Fruit fly (Drosophila melanogaster): ENCODE results near the gene CG15169.

CG15169 gene

DNA sequence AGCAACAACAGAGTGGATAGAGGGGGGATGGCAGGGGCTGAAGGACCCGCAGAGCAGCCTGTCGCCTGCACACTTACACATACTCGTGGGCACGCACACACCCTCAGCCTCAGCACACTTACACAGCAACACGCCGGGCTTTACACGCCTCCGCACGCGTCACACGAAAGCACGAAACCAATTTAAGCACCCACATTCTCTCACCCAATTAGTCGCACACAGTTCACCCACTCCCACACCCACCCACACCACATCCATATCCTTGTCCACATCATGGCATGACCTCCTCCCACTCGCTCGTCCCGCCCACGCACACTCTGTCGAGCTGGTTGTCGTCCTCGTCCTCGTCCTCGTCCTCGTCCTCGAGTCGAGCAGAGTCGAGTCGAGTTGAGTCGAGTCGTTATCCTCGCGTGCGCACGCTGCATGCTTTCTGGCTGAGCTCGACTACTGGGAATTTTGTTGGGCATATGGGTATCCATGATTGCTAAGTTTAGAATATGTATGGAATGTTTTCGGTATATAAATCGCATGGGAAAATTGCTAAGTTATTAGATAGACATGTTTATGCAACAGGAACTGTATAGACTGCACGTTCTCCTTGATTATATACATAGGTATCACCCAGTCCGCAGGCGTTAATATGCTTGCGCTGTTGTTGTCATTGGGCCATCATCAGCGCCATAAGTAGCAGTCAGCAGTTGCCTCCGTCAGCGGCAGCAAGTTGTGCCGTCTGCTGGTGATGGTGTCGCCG is 21.2 kb downstream of the CG15169 start (continued):
- TF ChIP-seq CG17612 (GFP tag; IDR thresholded peaks at IDR 0.05) (0 out of 2 replicates have a peak, but pooled peaks have one; percentile 23), tin (GFP tag; optimal IDR thresholded peaks at IDR 0.05) (peak; percentile 69), sna (GFP tag; IDR thresholded peaks at IDR 0.05; ENCODE audit: partially characterized antibody) (no peak), CG33557 (GFP tag; optimal IDR thresholded peaks at IDR 0.05) (no peak), CG30403 (GFP tag; optimal IDR thresholded peaks at IDR 0.05) (peak; percentile 81), Dip3 (GFP tag; optimal IDR thresholded peaks at IDR 0.05) (peak; percentile 82), fd64A (GFP tag; optimal IDR thresholded peaks at IDR 0.05) (peak; percentile 22), CG6654 (GFP tag; optimal IDR thresholded peaks at IDR 0.05) (peak; percentile 16), CG31365 (tag; optimal IDR thresholded peaks at IDR 0.05) (peak; percentile 50), her (GFP tag; optimal IDR thresholded peaks at IDR 0.05) (peak; percentile 84), CG10267 (tag; optimal IDR thresholded peaks at IDR 0.05) (peak; percentile 58), CG15073 (GFP tag; optimal IDR thresholded peaks at IDR 0.05) (no peak), bsh (GFP tag; optimal IDR thresholded peaks at IDR 0.05) (peak; percentile 44 to 81), CG4820 (GFP tag; optimal IDR thresholded peaks at IDR 0.05) (peak; percentile 68), Jarid2 (GFP tag; optimal IDR thresholded peaks at IDR 0.05) (peak; percentile 28), Myb (GFP tag; optimal IDR thresholded peaks at IDR 0.05) (peak; percentile 69), crp (GFP tag; optimal IDR thresholded peaks at IDR 0.05) (peak in 1 of 2 experiments; percentile 24), CG8089 (GFP tag; optimal IDR thresholded peaks at IDR 0.05) (peak; percentile 49), CG3281 (GFP tag; optimal IDR thresholded peaks at IDR 0.05) (peak; percentile 79), pho (GFP tag; optimal IDR thresholded peaks at IDR 0.05) (peak; percentile 80), CG14014 (GFP tag; IDR thresholded peaks at IDR 0.05) (peak; percentile 87), CG3847 (GFP tag; IDR thresholded peaks at IDR 0.05) (peak; percentile 75), BEAF-32 (GFP tag; optimal IDR thresholded peaks at IDR 0.05) (no peak), kni (GFP tag; optimal IDR thresholded peaks at IDR 0.05) (no peak), CG8944 (GFP tag; optimal IDR thresholded peaks at IDR 0.05) (peak; percentile 81), Dek (tag; optimal IDR thresholded peaks at IDR 0.05) (peak; percentile 77), CG34422 (GFP tag; IDR thresholded peaks at IDR 0.05) (peak; percentile 86), Lpt (GFP tag; optimal IDR thresholded peaks at IDR 0.05) (no peak), CG2129 (GFP tag; IDR thresholded peaks at IDR 0.05; ENCODE audit: partially characterized antibody) (no peak), Hmx (GFP tag; optimal IDR thresholded peaks at IDR 0.05) (peak; percentile 16), ac (GFP tag; optimal IDR thresholded peaks at IDR 0.05) (no peak), CG15011 (GFP tag; optimal IDR thresholded peaks at IDR 0.05) (peak; percentile 71), C15 (GFP tag; IDR thresholded peaks at IDR 0.05) (no peak), HmgD (GFP tag; optimal IDR thresholded peaks at IDR 0.05) (peak; percentile 59), Optix (GFP tag; IDR thresholded peaks at IDR 0.05) (peak; percentile 88), pita (GFP tag; optimal IDR thresholded peaks at IDR 0.05) (no peak), bowl (GFP tag; IDR thresholded peaks at IDR 0.05) (peak; percentile 63; the same call in 1 of the 2 replicates), Dp (GFP tag; optimal IDR thresholded peaks at IDR 0.05) (no peak), MESR4 (GFP tag; optimal IDR thresholded peaks at IDR 0.05) (no peak), CG17186 (GFP tag; optimal IDR thresholded peaks at IDR 0.05) (peak; percentile 27), inv (GFP tag; IDR thresholded peaks at IDR 0.05; ENCODE audit: partially characterized antibody) (no peak), Hmr (GFP tag; optimal IDR thresholded peaks at IDR 0.05) (peak; percentile 93), tx (GFP tag; optimal IDR thresholded peaks at IDR 0.05) (peak; percentile 73), Hr39 (optimal IDR thresholded peaks at IDR 0.05) (no peak), grn (GFP tag; optimal IDR thresholded peaks at IDR 0.05) (peak; percentile 7), HLH4C (GFP tag; IDR thresholded peaks at IDR 0.05; ENCODE audit: partially characterized antibody) (no peak), toy (GFP tag; IDR thresholded peaks at IDR 0.05) (0 out of 2 replicates have a peak, but pooled peaks have one; percentile 44), h (optimal IDR thresholded peaks at IDR 0.05) (no peak), MBD-R2 (GFP tag; IDR thresholded peaks at IDR 0.05) (peak; percentile 41; the same call in 1 of the 2 replicates), dm (GFP tag; optimal IDR thresholded peaks at IDR 0.05) (peak; percentile 54)

Data from whole organism, embryonic.